Fruit fly (Drosophila melanogaster): ENCODE data around the gene Ir40a.

- TF ChIP-seq Eip75B (GFP tag; optimal IDR thresholded peaks at IDR 0.05) (no peak), dac (GFP tag; optimal IDR thresholded peaks at IDR 0.05) (no peak), CG3032 (tag; optimal IDR thresholded peaks at IDR 0.05) (no peak), CG8632 (GFP tag; optimal IDR thresholded peaks at IDR 0.05) (no peak), eg (GFP tag; IDR thresholded peaks at IDR 0.05) (no peak), Eip93F (GFP tag; optimal IDR thresholded peaks at IDR 0.05) (no peak), vri (GFP tag; optimal IDR thresholded peaks at IDR 0.05) (no peak), Sox102F (GFP tag; optimal IDR thresholded peaks at IDR 0.05) (no peak), CG6163 (GFP tag; IDR thresholded peaks at IDR 0.05) (no peak), net (GFP tag; optimal IDR thresholded peaks at IDR 0.05) (no peak), pdm3 (GFP tag; optimal IDR thresholded peaks at IDR 0.05) (no peak)
Measured at dm6 chr2L:22144127-22144526, 70.0 kb downstream of the Ir40a start.
